Worm (Caenorhabditis elegans) whole organism, midembryonic: ENCODE data around the gene ZC449.4.
"Not testable (repeated sequence)": the region's sequence is repeated elsewhere in the genome, so short reads cannot be mapped to it uniquely, and the experiment has no call there.

Source experiments
- cog-1 ChIP-seq: sonication (generic microtip); optimal IDR thresholded peaks from 2 replicates; lab custom pipeline; 2016; ENCODE audit warnings: missing genetic modification characterization, missing compliant biosample characterization
- flt-1 ChIP-seq: fragments of 200-800 bp; sonication (Bioruptor generic); IDR thresholded peaks from 2 replicates; pipeline ENCODE4 v1.3.6; 2022; ENCODE audit warnings: missing genetic modification characterization, missing compliant biosample characterization
- klf-2 ChIP-seq: fragments of 200-800 bp; sonication (Bioruptor generic); conservative IDR thresholded peaks from 2 replicates; pipeline ENCODE4 v1.3.6; 2022; ENCODE audit warnings: missing genetic modification reagents, missing genetic modification characterization, missing compliant biosample characterization

- not testable (repeated sequence) for TF ChIP-seq flt-1 (GFP tag; lab: Robert Waterston, UW); cog-1; klf-2 (GFP tag; lab: Robert Waterston, UW)
These were observed 29.5 kb downstream of the ZC449.4 start for ce11 chrX:5004306-5004705.
